Fruit fly (Drosophila melanogaster): Measurements from ENCODE around the gene CG44325.

Gene CG44325

dm6 chrX:9047725-9048384 is 30.4 kb downstream of the CG44325 start (continued):
- TF ChIP-seq CG8290 (GFP tag; optimal IDR thresholded peaks at IDR 0.05): peak; percentile 46
- no peak for TF ChIP-seq CG8290 (tag; optimal IDR thresholded peaks at IDR 0.05)
- TF ChIP-seq ERR (GFP tag; optimal IDR thresholded peaks at IDR 0.05): no peak
- TF ChIP-seq CG9817 (tag; optimal IDR thresholded peaks at IDR 0.05): peak; percentile 12
- no peak for TF ChIP-seq Dref (GFP tag; IDR thresholded peaks at IDR 0.05)
- peak in 1 of 2 experiments; percentile 8 for TF ChIP-seq Trl (optimal IDR thresholded peaks at IDR 0.05)
- no peak for TF ChIP-seq Trl (GFP tag; optimal IDR thresholded peaks at IDR 0.05)
- peak; percentile 77 for TF ChIP-seq fd96Cb (tag; optimal IDR thresholded peaks at IDR 0.05)
- no peak for TF ChIP-seq Lim3 (GFP tag; IDR thresholded peaks at IDR 0.05)
- no peak for TF ChIP-seq CG11247 (GFP tag; IDR thresholded peaks at IDR 0.05)
- TF ChIP-seq bbx (GFP tag; IDR thresholded peaks at IDR 0.05; ENCODE audit: partially characterized antibody): no peak
- peak; percentile 57 for TF ChIP-seq odd (GFP tag; optimal IDR thresholded peaks at IDR 0.05)
- no peak for TF ChIP-seq her (GFP tag; optimal IDR thresholded peaks at IDR 0.05)
- TF ChIP-seq Tbp (GFP tag; optimal IDR thresholded peaks at IDR 0.05): no peak
- peak; percentile 50; the same call in 1 of the 2 replicates for TF ChIP-seq lmd (GFP tag; IDR thresholded peaks at IDR 0.05)
- TF ChIP-seq CG4424 (GFP tag; optimal IDR thresholded peaks at IDR 0.05): peak; percentile 67
- TF ChIP-seq row (GFP tag; IDR thresholded peaks at IDR 0.05): peak; percentile 78
- no peak for TF ChIP-seq Fer1 (GFP tag; optimal IDR thresholded peaks at IDR 0.05)
- TF ChIP-seq CG13296 (GFP tag; optimal IDR thresholded peaks at IDR 0.05): peak; percentile 46
- no peak for TF ChIP-seq Dbx (GFP tag; IDR thresholded peaks at IDR 0.05)
- TF ChIP-seq bab2 (GFP tag; optimal IDR thresholded peaks at IDR 0.05): peak; percentile 1
- TF ChIP-seq CG15073 (GFP tag; optimal IDR thresholded peaks at IDR 0.05): no peak
- no peak for TF ChIP-seq bigmax (GFP tag; optimal IDR thresholded peaks at IDR 0.05)
- no peak for TF ChIP-seq cas (GFP tag; IDR thresholded peaks at IDR 0.05)
- TF ChIP-seq Max (GFP tag; optimal IDR thresholded peaks at IDR 0.05): no peak
- no peak for TF ChIP-seq CG16779 (GFP tag; IDR thresholded peaks at IDR 0.05)
- no peak for TF ChIP-seq Ravus (GFP tag; IDR thresholded peaks at IDR 0.05)
- TF ChIP-seq HmgZ (tag; optimal IDR thresholded peaks at IDR 0.05): no peak
- no peak for TF ChIP-seq CG43689 (GFP tag; IDR thresholded peaks at IDR 0.05)
- TF ChIP-seq CG17359 (tag; optimal IDR thresholded peaks at IDR 0.05): peak; percentile 74
- no peak for TF ChIP-seq CG17186 (GFP tag; optimal IDR thresholded peaks at IDR 0.05)
- TF ChIP-seq PHDP (tag; optimal IDR thresholded peaks at IDR 0.05): peak; percentile 73
- TF ChIP-seq az2 (GFP tag; optimal IDR thresholded peaks at IDR 0.05): peak; percentile 63
- TF ChIP-seq dan (GFP tag; IDR thresholded peaks at IDR 0.05): no peak
- peak; percentile 50; the same call in 1 of the 2 replicates for TF ChIP-seq E2f1 (GFP tag; IDR thresholded peaks at IDR 0.05)
- peak; percentile 55 for TF ChIP-seq wor (GFP tag; IDR thresholded peaks at IDR 0.05)
- TF ChIP-seq CG10565 (GFP tag; optimal IDR thresholded peaks at IDR 0.05): no peak
- peak; percentile 57 for TF ChIP-seq Ptx1 (GFP tag; IDR thresholded peaks at IDR 0.05)
- TF ChIP-seq CG33557 (GFP tag; optimal IDR thresholded peaks at IDR 0.05): peak; percentile 88
- peak; percentile 75 for TF ChIP-seq CG14710 (tag; optimal IDR thresholded peaks at IDR 0.05)
- no peak for TF ChIP-seq CG17912 (GFP tag; optimal IDR thresholded peaks at IDR 0.05)
- TF ChIP-seq jumu (GFP tag; optimal IDR thresholded peaks at IDR 0.05): no peak
- peak; percentile 1 for TF ChIP-seq CHES-1-like (GFP tag; optimal IDR thresholded peaks at IDR 0.05)
- TF ChIP-seq kni (GFP tag; optimal IDR thresholded peaks at IDR 0.05): peak; percentile 100
- no peak for TF ChIP-seq gce (GFP tag; IDR thresholded peaks at IDR 0.05)
- TF ChIP-seq CG12219 (GFP tag; optimal IDR thresholded peaks at IDR 0.05): peak; percentile 46
- peak; percentile 78 for TF ChIP-seq Drgx (GFP tag; IDR thresholded peaks at IDR 0.05)
- no peak for TF ChIP-seq BEAF-32 (GFP tag; optimal IDR thresholded peaks at IDR 0.05)
- peak; percentile 72 for TF ChIP-seq nerfin-1 (tag; optimal IDR thresholded peaks at IDR 0.05)
- TF ChIP-seq CG30431 (GFP tag; optimal IDR thresholded peaks at IDR 0.05): no peak
- no peak for TF ChIP-seq CG6683 (GFP tag; optimal IDR thresholded peaks at IDR 0.05)
- TF ChIP-seq scrt (GFP tag; optimal IDR thresholded peaks at IDR 0.05): no peak

All from whole organism, embryonic.